Worm (Caenorhabditis elegans): ENCODE results near the gene Y62E10A.19.
A peak's percentile ranks its signal among the peaks of the same experiment; 100 is the strongest.

Y62E10A.19 gene

DNA sequence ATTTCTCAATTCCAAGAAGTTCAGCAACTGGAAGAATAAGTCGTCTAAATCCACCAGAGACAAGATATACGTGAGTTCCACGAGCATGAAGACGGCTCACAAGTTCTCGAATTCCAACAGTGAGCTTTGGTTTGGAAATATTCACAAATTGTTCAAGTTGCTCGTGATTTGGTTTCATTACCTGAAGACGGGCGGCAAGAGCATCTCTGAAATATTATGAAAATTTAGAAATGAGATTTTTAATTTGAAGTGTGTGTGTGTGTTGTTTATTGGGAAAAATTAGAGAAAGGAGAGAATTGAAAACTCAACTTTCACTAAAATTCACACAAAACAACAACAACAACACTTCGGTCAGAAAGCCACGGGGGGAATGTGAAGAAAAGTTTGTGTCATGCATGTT lies 17.3 kb downstream of the Y62E10A.19 start:
- TF ChIP-seq nhr-129 (tag; optimal IDR thresholded peaks at IDR 0.05) (peak; percentile 8), ZK546.5 (tag; optimal IDR thresholded peaks at IDR 0.05) (no peak), unc-55 (GFP tag; optimal IDR thresholded peaks at IDR 0.05) (no peak), skn-1 (tag; optimal IDR thresholded peaks at IDR 0.05) (no peak), sem-4 (tag; optimal IDR thresholded peaks at IDR 0.05) (no peak), nhr-21 (tag; optimal IDR thresholded peaks at IDR 0.05) (no peak)

ce11 chrIV:13389237-13389636 lies 18.9 kb downstream of the Y62E10A.19 start:
- TF ChIP-seq ztf-1 (GFP tag; conservative IDR thresholded peaks at IDR 0.05) (0 out of 2 replicates have a peak, but pooled peaks have one; percentile 77), snpc-4 (tag; optimal IDR thresholded peaks at IDR 0.05) (no peak)

- TF ChIP-seq lin-13 (GFP tag; optimal IDR thresholded peaks at IDR 0.05): no peak
- peak; percentile 57 for TF ChIP-seq Y55F3AM.14 (GFP tag; optimal IDR thresholded peaks at IDR 0.05)
- no peak for TF ChIP-seq nhr-23 (tag; optimal IDR thresholded peaks at IDR 0.05)
- TF ChIP-seq lin-11 (tag; optimal IDR thresholded peaks at IDR 0.05): no peak
- peak; percentile 44 for TF ChIP-seq ama-1 (optimal IDR thresholded peaks at IDR 0.05)
- peak; percentile 40 for TF ChIP-seq gmeb-1 (tag; optimal IDR thresholded peaks at IDR 0.05)
- no peak for TF ChIP-seq snpc-4 (tag; optimal IDR thresholded peaks at IDR 0.05)
- TF ChIP-seq nhr-129 (tag; optimal IDR thresholded peaks at IDR 0.05): peak; percentile 16
- TF ChIP-seq lsy-2 (tag; optimal IDR thresholded peaks at IDR 0.05): peak in 1 of 2 experiments; percentile 3
- peak; percentile 28 for TF ChIP-seq nhr-6 (tag; optimal IDR thresholded peaks at IDR 0.05)
- TF ChIP-seq dmd-4 (tag; optimal IDR thresholded peaks at IDR 0.05): no peak
- TF ChIP-seq C34F6.9 (tag; optimal IDR thresholded peaks at IDR 0.05): no peak
- TF ChIP-seq mbf-1 (tag; optimal IDR thresholded peaks at IDR 0.05): no peak
- no peak for TF ChIP-seq R02D3.7 (tag; optimal IDR thresholded peaks at IDR 0.05)
- TF ChIP-seq ceh-82 (tag; optimal IDR thresholded peaks at IDR 0.05): no peak
- no peak for TF ChIP-seq elt-1 (tag; optimal IDR thresholded peaks at IDR 0.05)
- TF ChIP-seq unc-55 (GFP tag; optimal IDR thresholded peaks at IDR 0.05): peak; percentile 7
- no peak for TF ChIP-seq unc-39 (tag; optimal IDR thresholded peaks at IDR 0.05)
- TF ChIP-seq skn-1 (tag; optimal IDR thresholded peaks at IDR 0.05): no peak
- no peak for TF ChIP-seq nhr-237 (tag; optimal IDR thresholded peaks at IDR 0.05)
- peak; percentile 48 for TF ChIP-seq nhr-25 (tag; optimal IDR thresholded peaks at IDR 0.05)
- no peak for TF ChIP-seq ztf-4 (tag; optimal IDR thresholded peaks at IDR 0.05)
- TF ChIP-seq nhr-21 (tag; optimal IDR thresholded peaks at IDR 0.05): peak; percentile 84
- peak; percentile 9 for TF ChIP-seq crh-2 (tag; optimal IDR thresholded peaks at IDR 0.05)
- TF ChIP-seq lin-39 (tag; optimal IDR thresholded peaks at IDR 0.05): no peak
- TF ChIP-seq F13H6.1 (tag; optimal IDR thresholded peaks at IDR 0.05): no peak
Measured at ce11 chrIV:13388779-13389178, 19.3 kb downstream of the Y62E10A.19 start.

ce11 chrIV:13386903-13387302 lies 21.2 kb downstream of the Y62E10A.19 start, which contains the start of gene lsm-3:
TSS of gene lsm-3 (plus strand) at chrIV:13387203.
- no peak for TF ChIP-seq mab-5 (tag; optimal IDR thresholded peaks at IDR 0.05)
- TF ChIP-seq nhr-77 (tag; optimal IDR thresholded peaks at IDR 0.05): no peak
- TF ChIP-seq gmeb-1 (tag; optimal IDR thresholded peaks at IDR 0.05): no peak
- TF ChIP-seq ztf-11 (tag; optimal IDR thresholded peaks at IDR 0.05): no peak
- no peak for TF ChIP-seq aly-2 (tag; optimal IDR thresholded peaks at IDR 0.05)
- no peak for TF ChIP-seq crh-2 (tag; optimal IDR thresholded peaks at IDR 0.05)
- no peak for TF ChIP-seq zag-1 (tag; optimal IDR thresholded peaks at IDR 0.05)
- no peak for TF ChIP-seq R02D3.7 (tag; optimal IDR thresholded peaks at IDR 0.05)
- TF ChIP-seq ama-1 (optimal IDR thresholded peaks at IDR 0.05): no peak
- no peak for TF ChIP-seq skn-1 (tag; optimal IDR thresholded peaks at IDR 0.05)
- TF ChIP-seq nhr-25 (tag; optimal IDR thresholded peaks at IDR 0.05): no peak
- TF ChIP-seq unc-39 (tag; optimal IDR thresholded peaks at IDR 0.05): no peak

ce11 chrIV:13386043-13386442 lies 22.1 kb downstream of the Y62E10A.19 start, which contains the start of the genes Y62E10A.20, Y62E10A.23 and mdt-9:
TSS of gene Y62E10A.20 (minus strand) at chrIV:13386091.
TSS of gene Y62E10A.23 (plus strand) at chrIV:13386324.
TSS of gene mdt-9 (plus strand) at chrIV:13386380.
- TF ChIP-seq gmeb-1 (tag; optimal IDR thresholded peaks at IDR 0.05) (peak; percentile 79), peb-1 (tag; optimal IDR thresholded peaks at IDR 0.05) (no peak), F13H6.1 (tag; optimal IDR thresholded peaks at IDR 0.05) (peak; percentile 51), egl-27 (tag; optimal IDR thresholded peaks at IDR 0.05) (peak; percentile 50), snpc-4 (tag; optimal IDR thresholded peaks at IDR 0.05) (peak; percentile 78), alr-1 (tag; optimal IDR thresholded peaks at IDR 0.05) (peak; percentile 36), mab-5 (tag; optimal IDR thresholded peaks at IDR 0.05) (peak; percentile 67), sma-9 (GFP tag; optimal IDR thresholded peaks at IDR 0.05) (peak; percentile 71), sma-9 (tag; optimal IDR thresholded peaks at IDR 0.05) (no peak), elt-1 (tag; optimal IDR thresholded peaks at IDR 0.05) (no peak), sma-3 (GFP tag; optimal IDR thresholded peaks at IDR 0.05) (peak; percentile 58), nhr-21 (tag; optimal IDR thresholded peaks at IDR 0.05) (peak; percentile 58), zag-1 (tag; optimal IDR thresholded peaks at IDR 0.05) (no peak), sem-4 (tag; optimal IDR thresholded peaks at IDR 0.05) (peak; percentile 68), unc-62 (GFP tag; optimal IDR thresholded peaks at IDR 0.05) (no peak), mdl-1 (tag; optimal IDR thresholded peaks at IDR 0.05) (no peak), elt-3 (tag; optimal IDR thresholded peaks at IDR 0.05) (no peak), Y55F3AM.14 (GFP tag; optimal IDR thresholded peaks at IDR 0.05) (no peak), dmd-4 (tag; optimal IDR thresholded peaks at IDR 0.05) (no peak), R02D3.7 (tag; optimal IDR thresholded peaks at IDR 0.05) (no peak), nhr-237 (tag; optimal IDR thresholded peaks at IDR 0.05) (no peak), unc-55 (GFP tag; optimal IDR thresholded peaks at IDR 0.05) (peak; percentile 95), ztf-11 (tag; optimal IDR thresholded peaks at IDR 0.05) (no peak), ama-1 (optimal IDR thresholded peaks at IDR 0.05) (no peak), nhr-77 (tag; optimal IDR thresholded peaks at IDR 0.05) (no peak), ztf-1 (GFP tag; conservative IDR thresholded peaks at IDR 0.05) (no peak), aly-2 (tag; optimal IDR thresholded peaks at IDR 0.05) (no peak), nhr-6 (tag; optimal IDR thresholded peaks at IDR 0.05) (peak; percentile 51), nhr-10 (tag; optimal IDR thresholded peaks at IDR 0.05) (no peak)

Data from whole organism, L2 larva.